Fruit fly (Drosophila melanogaster): ENCODE data around the gene CG3036.

dm6 chr2L:4903838-4904237 lies 11.9 kb downstream of the CG3036 start:
- TF ChIP-seq CG8478 (optimal IDR thresholded peaks at IDR 0.05) (no peak), CTCF (optimal IDR thresholded peaks at IDR 0.05) (no peak)

Data from S2 (cell line).